Fruit fly (Drosophila melanogaster): ENCODE results near the gene CG6885.

CG6885 gene

dm6 chr3L:18786066-18786426, 41.8 kb downstream of the CG6885 start (continued):
- TF ChIP-seq lab (GFP tag; optimal IDR thresholded peaks at IDR 0.05), result peak; percentile 63
- no peak for TF ChIP-seq bigmax (GFP tag; optimal IDR thresholded peaks at IDR 0.05)
- no peak for TF ChIP-seq Rx (GFP tag; IDR thresholded peaks at IDR 0.05)
- no peak for TF ChIP-seq Dp (GFP tag; optimal IDR thresholded peaks at IDR 0.05)
- no peak for TF ChIP-seq CG14710 (tag; optimal IDR thresholded peaks at IDR 0.05)
- TF ChIP-seq Poxn (GFP tag; IDR thresholded peaks at IDR 0.05), result no peak
- TF ChIP-seq CG17361 (GFP tag; IDR thresholded peaks at IDR 0.05), result no peak
- peak; percentile 12 for TF ChIP-seq BtbVII (GFP tag; optimal IDR thresholded peaks at IDR 0.05)
- no peak for TF ChIP-seq HLH4C (GFP tag; IDR thresholded peaks at IDR 0.05; ENCODE audit: partially characterized antibody)
- no peak for TF ChIP-seq CG30431 (GFP tag; optimal IDR thresholded peaks at IDR 0.05)
- TF ChIP-seq org-1 (GFP tag; optimal IDR thresholded peaks at IDR 0.05), result no peak
- TF ChIP-seq CG5953 (GFP tag; IDR thresholded peaks at IDR 0.05), result 0 out of 2 replicates have a peak, but pooled peaks have one; percentile 4
- TF ChIP-seq Spps (tag; optimal IDR thresholded peaks at IDR 0.05), result no peak
- TF ChIP-seq Ptx1 (GFP tag; IDR thresholded peaks at IDR 0.05), result peak; percentile 56
- TF ChIP-seq corto (GFP tag; optimal IDR thresholded peaks at IDR 0.05), result no peak
- no peak for TF ChIP-seq CG1529 (GFP tag; optimal IDR thresholded peaks at IDR 0.05)
- TF ChIP-seq sim (GFP tag; IDR thresholded peaks at IDR 0.05), result no peak; the same call in 1 of the 2 replicates
- no peak for TF ChIP-seq CG33213 (GFP tag; optimal IDR thresholded peaks at IDR 0.05)
- no peak for TF ChIP-seq sens-2 (GFP tag; IDR thresholded peaks at IDR 0.05)
- TF ChIP-seq seq (GFP tag; IDR thresholded peaks at IDR 0.05), result peak; percentile 26; the same call in 1 of the 2 replicates
- peak; percentile 56 for TF ChIP-seq cg (GFP tag; optimal IDR thresholded peaks at IDR 0.05)
- TF ChIP-seq GATAe (GFP tag; conservative IDR thresholded peaks at IDR 0.05), result no peak
- TF ChIP-seq hbn (GFP tag; IDR thresholded peaks at IDR 0.05; ENCODE audit: partially characterized antibody), result no peak
- no peak for TF ChIP-seq eyg (GFP tag; optimal IDR thresholded peaks at IDR 0.05)
- TF ChIP-seq CG12219 (GFP tag; optimal IDR thresholded peaks at IDR 0.05), result no peak
- no peak for TF ChIP-seq CG10959 (GFP tag; IDR thresholded peaks at IDR 0.05)
- TF ChIP-seq CG16779 (GFP tag; IDR thresholded peaks at IDR 0.05), result no peak
- no peak for TF ChIP-seq CG12942 (GFP tag; optimal IDR thresholded peaks at IDR 0.05)
- no peak for TF ChIP-seq CG9727 (GFP tag; optimal IDR thresholded peaks at IDR 0.05)
- TF ChIP-seq CG4730 (GFP tag; IDR thresholded peaks at IDR 0.05), result 0 out of 2 replicates have a peak, but pooled peaks have one; percentile 26
- TF ChIP-seq CG2712 (tag; optimal IDR thresholded peaks at IDR 0.05), result peak; percentile 24
- no peak for TF ChIP-seq lola (GFP tag; optimal IDR thresholded peaks at IDR 0.05)
- no peak for TF ChIP-seq CG1647 (GFP tag; optimal IDR thresholded peaks at IDR 0.05)
- no peak for TF ChIP-seq sc (optimal IDR thresholded peaks at IDR 0.05)
- no peak for TF ChIP-seq sc (GFP tag; optimal IDR thresholded peaks at IDR 0.05)
- no peak for TF ChIP-seq CG10267 (tag; optimal IDR thresholded peaks at IDR 0.05)
- TF ChIP-seq CG18262 (tag; optimal IDR thresholded peaks at IDR 0.05), result no peak
- no peak for TF ChIP-seq dm (GFP tag; optimal IDR thresholded peaks at IDR 0.05)
- peak; percentile 68 for TF ChIP-seq CG6689 (GFP tag; IDR thresholded peaks at IDR 0.05)
- TF ChIP-seq Ets97D (GFP tag; optimal IDR thresholded peaks at IDR 0.05), result peak; percentile 25
- TF ChIP-seq chif (GFP tag; optimal IDR thresholded peaks at IDR 0.05), result no peak
- peak; percentile 57 for TF ChIP-seq run (tag; optimal IDR thresholded peaks at IDR 0.05)
- no peak; the same call in 2 of the 3 replicates for TF ChIP-seq tgo (GFP tag; IDR thresholded peaks at IDR 0.05)
- no peak for TF ChIP-seq CG9437 (GFP tag; optimal IDR thresholded peaks at IDR 0.05)
- peak; percentile 11 for TF ChIP-seq CG12659 (GFP tag; optimal IDR thresholded peaks at IDR 0.05)
- TF ChIP-seq sima (GFP tag; optimal IDR thresholded peaks at IDR 0.05), result no peak
- peak; percentile 13 for TF ChIP-seq CG3407 (GFP tag; optimal IDR thresholded peaks at IDR 0.05)
- no peak for TF ChIP-seq CG1832 (GFP tag; optimal IDR thresholded peaks at IDR 0.05)
- peak; percentile 23 for TF ChIP-seq scrt (GFP tag; optimal IDR thresholded peaks at IDR 0.05)
- TF ChIP-seq pzg (GFP tag; optimal IDR thresholded peaks at IDR 0.05), result no peak
- no peak for TF ChIP-seq Doc3 (GFP tag; IDR thresholded peaks at IDR 0.05; ENCODE audit: partially characterized antibody)
- TF ChIP-seq CG2889 (GFP tag; IDR thresholded peaks at IDR 0.05), result no peak

Measured in whole organism, embryonic.